Worm (Caenorhabditis elegans) whole organism, L1 larva: ENCODE data around the gene his-63.
"Not testable (repeated sequence)": the region's sequence is repeated elsewhere in the genome, so short reads cannot be mapped to it uniquely, and the experiment has no call there.

ENCODE experiments used
- efl-1 ChIP-seq, 4 experiments: fragments of 150-350 bp; optimal IDR thresholded peaks in 3 of 4; peaks in 1 of 4; 1 replicate in 1 of 4; 2 replicates in 3 of 4; lab custom pipeline; 2014; ENCODE audit warnings: missing biosample characterization in 2 of 4, missing genetic modification characterization in 2 of 4, missing genetic modification reagents in 2 of 4
- mep-1 ChIP-seq: fragments of 150-350 bp; optimal IDR thresholded peaks from 2 replicates; lab custom pipeline; 2014; ENCODE audit warnings: missing biosample characterization, missing genetic modification characterization
- nhr-11 ChIP-seq: fragments of 150-350 bp; optimal IDR thresholded peaks from 2 replicates; lab custom pipeline; 2014; ENCODE audit warnings: missing biosample characterization, missing genetic modification characterization
- nhr-12 ChIP-seq: sonication (generic microtip); optimal IDR thresholded peaks from 2 replicates; lab custom pipeline; 2017; ENCODE audit warnings: missing biosample characterization, missing genetic modification characterization
- pax-3 ChIP-seq: fragments of 200-800 bp; sonication (Bioruptor generic); optimal IDR thresholded peaks from 2 replicates; lab custom pipeline; 2018; ENCODE audit warnings: mild to moderate bottlenecking, missing genetic modification characterization, moderate library complexity, missing compliant biosample characterization

DNA sequence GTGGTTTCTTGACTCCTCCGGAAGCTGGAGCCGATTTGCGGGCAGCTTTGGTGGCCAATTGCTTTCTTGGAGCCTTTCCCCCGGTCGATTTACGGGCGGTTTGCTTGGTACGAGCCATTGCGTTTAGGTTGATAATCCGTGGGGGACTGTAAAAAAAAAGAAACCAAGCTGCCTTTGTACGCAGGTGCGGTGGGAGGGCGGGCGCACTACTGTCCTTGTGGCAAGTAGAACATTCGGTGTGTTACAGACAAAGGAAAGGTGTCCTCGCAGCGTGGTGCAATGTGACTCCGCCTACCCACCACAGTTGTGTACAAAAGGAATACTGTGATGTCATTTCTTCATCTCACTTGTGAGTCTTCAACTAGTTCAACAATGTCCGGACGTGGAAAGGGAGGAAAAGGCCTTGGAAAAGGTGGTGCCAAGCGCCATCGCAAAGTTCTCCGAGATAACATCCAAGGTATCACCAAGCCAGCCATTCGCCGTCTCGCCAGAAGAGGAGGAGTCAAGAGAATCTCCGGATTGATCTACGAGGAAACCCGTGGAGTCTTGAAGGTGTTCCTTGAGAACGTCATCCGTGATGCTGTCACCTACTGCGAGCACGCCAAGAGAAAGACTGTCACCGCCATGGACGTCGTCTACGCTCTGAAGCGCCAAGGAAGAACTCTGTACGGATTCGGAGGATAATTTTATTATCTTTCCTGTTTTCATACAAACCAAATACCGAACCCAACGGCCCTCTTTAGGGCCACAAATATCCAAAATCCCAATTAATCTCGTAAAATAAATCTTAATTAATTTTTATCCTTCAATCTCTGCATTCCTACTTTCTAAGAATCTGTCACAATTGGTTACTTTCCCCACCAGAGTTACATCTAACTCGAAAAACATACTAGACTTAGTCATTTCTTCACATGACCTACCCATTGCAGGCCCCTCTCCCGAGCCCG, at the start of gene his-63, which contains the start of gene his-64:
- not testable (repeated sequence) for TF ChIP-seq pax-3; nhr-12 (tag; lab: Kevin White, UChicago); efl-1 (optimal IDR thresholded peaks at IDR 0.05; lab: Kevin White, UChicago); efl-1 (GFP tag; optimal IDR thresholded peaks at IDR 0.05 in 1 of 2; lab: Kevin White, UChicago); mep-1 (tag; lab: Kevin White, UChicago); nhr-11 (tag; lab: Kevin White, UChicago)
